Fruit fly (Drosophila melanogaster): ENCODE results near the gene CG15186.

The CG15186 gene

dm6 chr3R:6495938-6496337, 17.8 kb downstream of the CG15186 start:
- no peak for TF ChIP-seq CG15710 (tag; optimal IDR thresholded peaks at IDR 0.05)
- TF ChIP-seq CG12605 (GFP tag; IDR thresholded peaks at IDR 0.05) = no peak
- no peak for TF ChIP-seq CG17806 (tag; optimal IDR thresholded peaks at IDR 0.05)

DNA sequence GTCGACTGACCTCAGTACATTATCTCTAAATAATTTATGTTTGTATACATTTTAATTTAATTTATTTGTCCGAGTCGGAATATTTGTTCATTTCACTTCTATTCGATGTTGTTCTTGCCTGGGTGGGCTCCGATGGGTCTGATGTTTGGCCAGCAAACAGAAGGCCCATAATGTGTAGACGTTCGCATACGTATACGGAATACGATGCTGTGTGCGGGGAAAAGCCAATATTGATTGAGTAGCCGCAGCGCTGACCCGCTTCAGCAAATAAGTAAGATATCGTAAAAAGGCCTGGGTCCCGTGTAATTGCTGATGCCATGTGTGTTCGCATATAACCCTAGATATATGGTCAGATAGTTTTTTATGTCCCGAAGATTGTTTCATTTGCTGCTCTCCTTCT, 26.3 kb downstream of the CG15186 start:
- TF ChIP-seq Pif1B (GFP tag; optimal IDR thresholded peaks at IDR 0.05) (no peak), gl (tag; optimal IDR thresholded peaks at IDR 0.05) (no peak), rn (GFP tag; IDR thresholded peaks at IDR 0.05) (no peak), CG9948 (tag; optimal IDR thresholded peaks at IDR 0.05) (no peak), CG12605 (GFP tag; IDR thresholded peaks at IDR 0.05) (no peak), CG10348 (GFP tag; IDR thresholded peaks at IDR 0.05) (no peak), CG4496 (GFP tag; IDR thresholded peaks at IDR 0.05) (no peak), CG34367 (tag; optimal IDR thresholded peaks at IDR 0.05) (no peak), D1 (tag; optimal IDR thresholded peaks at IDR 0.05) (no peak), CG8159 (tag; optimal IDR thresholded peaks at IDR 0.05) (no peak), CG15710 (tag; optimal IDR thresholded peaks at IDR 0.05) (no peak), CG32121 (GFP tag; IDR thresholded peaks at IDR 0.05) (no peak), CG13204 (GFP tag; optimal IDR thresholded peaks at IDR 0.05) (no peak), CG17806 (tag; optimal IDR thresholded peaks at IDR 0.05) (no peak), CG8301 (tag; optimal IDR thresholded peaks at IDR 0.05) (no peak), EcR (GFP tag; optimal IDR thresholded peaks at IDR 0.05) (no peak)

DNA sequence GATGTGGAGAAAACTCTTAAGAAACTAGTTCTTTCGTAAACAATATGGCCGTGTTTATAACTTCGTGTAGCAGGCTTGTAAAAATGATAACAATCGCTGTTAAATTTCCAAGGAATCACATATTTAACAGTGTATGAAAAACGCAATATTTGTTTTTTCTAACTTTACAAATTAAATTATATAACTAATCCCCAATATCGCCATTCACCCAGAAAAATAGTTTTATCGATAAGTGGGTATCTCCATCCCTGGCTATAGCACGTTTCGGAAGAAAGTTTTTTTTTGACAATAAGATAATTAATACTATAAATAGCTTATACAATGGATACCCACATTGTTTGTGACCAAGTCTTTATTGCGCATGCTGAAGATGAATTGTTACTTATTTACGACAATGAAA, 49.1 kb downstream of the CG15186 start, which contains the start of gene CG15185:
Gene CG15185, plus strand, starts transcription at position 301 of the 400 bp plus-strand sequence.
- no peak for TF ChIP-seq CG32121 (GFP tag; IDR thresholded peaks at IDR 0.05)
- TF ChIP-seq CG8301 (tag; optimal IDR thresholded peaks at IDR 0.05) = no peak
- no peak for TF ChIP-seq CG14655 (GFP tag; optimal IDR thresholded peaks at IDR 0.05)
- TF ChIP-seq EcR (GFP tag; optimal IDR thresholded peaks at IDR 0.05) = no peak
- no peak for TF ChIP-seq rn (GFP tag; IDR thresholded peaks at IDR 0.05)
- no peak for TF ChIP-seq CG10348 (GFP tag; IDR thresholded peaks at IDR 0.05)
- no peak for TF ChIP-seq CG13204 (GFP tag; optimal IDR thresholded peaks at IDR 0.05)
- no peak for TF ChIP-seq Ets98B (GFP tag; IDR thresholded peaks at IDR 0.05)
- TF ChIP-seq CG17806 (tag; optimal IDR thresholded peaks at IDR 0.05) = no peak

dm6 chr3R:6534059-6534458, 55.9 kb downstream of the CG15186 start:
- TF ChIP-seq CG4496 (GFP tag; IDR thresholded peaks at IDR 0.05) (no peak), CG13204 (GFP tag; optimal IDR thresholded peaks at IDR 0.05) (no peak), CG14655 (GFP tag; optimal IDR thresholded peaks at IDR 0.05) (no peak), Ets98B (GFP tag; IDR thresholded peaks at IDR 0.05) (no peak), CG17806 (tag; optimal IDR thresholded peaks at IDR 0.05) (no peak), CG12605 (GFP tag; IDR thresholded peaks at IDR 0.05) (no peak), Pif1A (GFP tag; optimal IDR thresholded peaks at IDR 0.05) (no peak), Snoo (tag; optimal IDR thresholded peaks at IDR 0.05) (no peak), CG8159 (tag; optimal IDR thresholded peaks at IDR 0.05) (no peak), CG34367 (tag; optimal IDR thresholded peaks at IDR 0.05) (no peak), CG32121 (GFP tag; IDR thresholded peaks at IDR 0.05) (no peak), D1 (tag; optimal IDR thresholded peaks at IDR 0.05) (no peak), gl (tag; optimal IDR thresholded peaks at IDR 0.05) (no peak), Pif1B (GFP tag; optimal IDR thresholded peaks at IDR 0.05) (no peak), rn (GFP tag; IDR thresholded peaks at IDR 0.05) (no peak), CG15710 (tag; optimal IDR thresholded peaks at IDR 0.05) (no peak), fd96Ca (GFP tag; IDR thresholded peaks at IDR 0.05) (no peak), EcR (GFP tag; optimal IDR thresholded peaks at IDR 0.05) (no peak)

Measured in whole organism, pupa.